Worm (Caenorhabditis elegans) whole organism, mixed stage, embryonic: Measurements from ENCODE around the gene T19D12.2.
A peak's percentile ranks its signal among the peaks of the same experiment; 100 is the strongest.

Source experiments
- bed-3 ChIP-seq: fragments of 200-800 bp; sonication (Bioruptor generic); optimal IDR thresholded peaks from 3 replicates; lab custom pipeline; 2018; ENCODE audit warnings: mild to moderate bottlenecking, missing genetic modification characterization, moderate library complexity, missing compliant biosample characterization
- blmp-1 ChIP-seq: fragments of 150-350 bp; optimal IDR thresholded peaks from 2 replicates; lab custom pipeline; 2014; ENCODE audit warnings: missing biosample characterization, missing genetic modification characterization
- ceh-43 ChIP-seq: fragments of 200-800 bp; sonication (Bioruptor generic); optimal IDR thresholded peaks from 2 replicates; lab custom pipeline; 2018; ENCODE audit warnings: mild to moderate bottlenecking, missing genetic modification characterization, moderate library complexity, missing compliant biosample characterization
- ceh-83 ChIP-seq: fragments of 200-800 bp; sonication (Bioruptor generic); optimal IDR thresholded peaks from 2 replicates; lab custom pipeline; 2018; ENCODE audit warnings: mild to moderate bottlenecking, missing genetic modification characterization, missing compliant biosample characterization
- ces-1 ChIP-seq: fragments of 150-350 bp; optimal IDR thresholded peaks from 2 replicates; lab custom pipeline; 2014; ENCODE audit warnings: missing biosample characterization, missing genetic modification reagents, missing genetic modification characterization
- cnd-1 ChIP-seq: fragments of 200-800 bp; sonication (Bioruptor generic); optimal IDR thresholded peaks from 2 replicates; lab custom pipeline; 2018; ENCODE audit warnings: mild to moderate bottlenecking, missing genetic modification characterization, missing compliant biosample characterization
- drap-1 ChIP-seq: fragments of 200-800 bp; sonication (Bioruptor generic); optimal IDR thresholded peaks from 3 replicates; lab custom pipeline; 2018; ENCODE audit warnings: mild to moderate bottlenecking, missing genetic modification characterization, missing compliant biosample characterization
- elt-1 ChIP-seq: sonication (generic microtip); optimal IDR thresholded peaks from 2 replicates; lab custom pipeline; 2017; ENCODE audit warnings: missing genetic modification characterization, mild to moderate bottlenecking, missing compliant biosample characterization, antibody characterized with exemption, moderate library complexity, borderline replicate concordance; ENCODE audit not compliant: insufficient read depth
- elt-3 ChIP-seq: fragments of 150-350 bp; optimal IDR thresholded peaks from 2 replicates; lab custom pipeline; 2014; ENCODE audit warnings: missing biosample characterization, missing genetic modification characterization
- flh-1 ChIP-seq: fragments of 200-800 bp; sonication (Bioruptor generic); optimal IDR thresholded peaks from 2 replicates; lab custom pipeline; 2018; ENCODE audit warnings: mild to moderate bottlenecking, missing genetic modification characterization, moderate library complexity, missing compliant biosample characterization
- ham-2 ChIP-seq: fragments of 200-800 bp; sonication (Bioruptor generic); optimal IDR thresholded peaks from 2 replicates; lab custom pipeline; 2018; ENCODE audit warnings: mild to moderate bottlenecking, missing genetic modification characterization, missing compliant biosample characterization
- hlh-1 ChIP-seq: fragments of 150-350 bp; optimal IDR thresholded peaks from 2 replicates; lab custom pipeline; 2014; ENCODE audit warnings: missing biosample characterization, missing genetic modification reagents, missing genetic modification characterization
- lin-13 ChIP-seq: fragments of 150-350 bp; optimal IDR thresholded peaks from 2 replicates; lab custom pipeline; 2014; ENCODE audit warnings: missing biosample characterization, missing genetic modification characterization
- lsy-2 ChIP-seq: fragments of 150-350 bp; optimal IDR thresholded peaks from 2 replicates; lab custom pipeline; 2014; ENCODE audit warnings: missing biosample characterization, missing genetic modification characterization
- mab-5 ChIP-seq: fragments of 150-350 bp; optimal IDR thresholded peaks from 2 replicates; lab custom pipeline; 2014; ENCODE audit warnings: missing biosample characterization, missing genetic modification characterization
- mep-1 ChIP-seq: fragments of 150-350 bp; optimal IDR thresholded peaks from 2 replicates; lab custom pipeline; 2017; ENCODE audit warnings: missing biosample characterization, missing genetic modification reagents, missing genetic modification characterization, inconsistent platforms
- mls-2 ChIP-seq: sonication (generic microtip); optimal IDR thresholded peaks from 2 replicates; lab custom pipeline; 2016; ENCODE audit warnings: mild to moderate bottlenecking, missing genetic modification characterization, moderate library complexity, missing compliant biosample characterization
- nhr-12 ChIP-seq: fragments of 150-350 bp; optimal IDR thresholded peaks from 2 replicates; lab custom pipeline; 2014; ENCODE audit warnings: missing biosample characterization, missing genetic modification characterization
- nhr-2 ChIP-seq: fragments of 150-350 bp; optimal IDR thresholded peaks from 2 replicates; lab custom pipeline; 2014; ENCODE audit warnings: missing biosample characterization, missing genetic modification characterization
- nhr-237 ChIP-seq: fragments of 150-350 bp; optimal IDR thresholded peaks from 2 replicates; lab custom pipeline; 2014; ENCODE audit warnings: missing biosample characterization, missing genetic modification characterization
- pha-4 ChIP-seq: fragments of 150-350 bp; optimal IDR thresholded peaks from 2 replicates; lab custom pipeline; 2018; ENCODE audit warnings: missing biosample characterization, missing genetic modification reagents, missing genetic modification characterization
- sem-2 ChIP-seq: fragments of 200-800 bp; sonication (Bioruptor generic); optimal IDR thresholded peaks from 2 replicates; lab custom pipeline; 2018; ENCODE audit warnings: mild to moderate bottlenecking, missing genetic modification characterization, missing compliant biosample characterization
- sptf-1 ChIP-seq: sonication (generic microtip); optimal IDR thresholded peaks from 2 replicates; lab custom pipeline; 2017; ENCODE audit warnings: mild to moderate bottlenecking, missing genetic modification characterization, moderate library complexity, missing compliant biosample characterization
- tbx-8 ChIP-seq: fragments of 200-800 bp; sonication (Bioruptor generic); optimal IDR thresholded peaks from 2 replicates; lab custom pipeline; 2018; ENCODE audit warnings: mild to moderate bottlenecking, missing genetic modification characterization, moderate library complexity, missing compliant biosample characterization
- unc-120 ChIP-seq: sonication (generic microtip); optimal IDR thresholded peaks from 2 replicates; lab custom pipeline; 2017; ENCODE audit warnings: missing genetic modification characterization, missing compliant biosample characterization; ENCODE audit not compliant: poor library complexity, severe bottlenecking
- unc-62 ChIP-seq: fragments of 150-350 bp; optimal IDR thresholded peaks from 2 replicates; lab custom pipeline; 2014; ENCODE audit warnings: missing biosample characterization, missing genetic modification reagents, missing genetic modification characterization
- zip-8 ChIP-seq: fragments of 150-350 bp; optimal IDR thresholded peaks from 2 replicates; lab custom pipeline; 2014; ENCODE audit warnings: missing biosample characterization, missing genetic modification characterization
- ztf-11 ChIP-seq: fragments of 150-350 bp; optimal IDR thresholded peaks from 2 replicates; lab custom pipeline; 2014; ENCODE audit warnings: missing biosample characterization, missing genetic modification characterization

Gene T19D12.2

ce11 chrII:6708980-6709379 is 47.8 kb downstream of the T19D12.2 start:
- TF ChIP-seq nhr-12 (tag; lab: Kevin White, UChicago) (no peak), unc-62 (GFP tag; lab: Kevin White, UChicago) (peak; percentile 21), mep-1 (tag; lab: Kevin White, UChicago) (no peak), unc-120 (tag; lab: Kevin White, UChicago) (peak; percentile 90)

ce11 chrII:6709680-6710079 is 48.5 kb downstream of the T19D12.2 start:
- TF ChIP-seq sem-2 (GFP tag; lab: Kevin White, UChicago) (no peak), ces-1 (peak; percentile 96), sptf-1 (no peak), blmp-1 (tag; lab: Kevin White, UChicago) (no peak), tbx-8 (GFP tag; lab: Kevin White, UChicago) (no peak), unc-120 (tag; lab: Kevin White, UChicago) (no peak)
- TF ChIP-seq, all 35 proteins: peak for 1

- TF ChIP-seq mep-1 (tag; lab: Kevin White, UChicago) (no peak), sptf-1 (no peak), ceh-43 (GFP tag; lab: Kevin White, UChicago) (no peak), tbx-8 (GFP tag; lab: Kevin White, UChicago) (no peak), blmp-1 (tag; lab: Kevin White, UChicago) (no peak), sem-2 (GFP tag; lab: Kevin White, UChicago) (no peak), ham-2 (GFP tag; lab: Kevin White, UChicago) (no peak), ceh-83 (GFP tag; lab: Kevin White, UChicago) (no peak)
Measured at ce11 chrII:6710596-6710995, 49.5 kb downstream of the T19D12.2 start.

- peak; percentile 58 for TF ChIP-seq elt-3
- no peak for TF ChIP-seq mls-2 (tag; lab: Kevin White, UChicago)
- no peak for TF ChIP-seq ceh-83 (GFP tag; lab: Kevin White, UChicago)
- TF ChIP-seq ham-2 (GFP tag; lab: Kevin White, UChicago): peak; percentile 39
- TF ChIP-seq blmp-1 (tag; lab: Kevin White, UChicago): peak; percentile 82
- TF ChIP-seq elt-1 (tag; lab: Kevin White, UChicago): peak; percentile 80
Measured at ce11 chrII:6712177-6712981, 51.2 kb downstream of the T19D12.2 start, which contains the start of the genes dpy-10 and T14B4.19. Gene dpy-10, minus strand, starts transcription at chrII:6712227. Gene T14B4.19, minus strand, starts transcription at chrII:6712931.

DNA sequence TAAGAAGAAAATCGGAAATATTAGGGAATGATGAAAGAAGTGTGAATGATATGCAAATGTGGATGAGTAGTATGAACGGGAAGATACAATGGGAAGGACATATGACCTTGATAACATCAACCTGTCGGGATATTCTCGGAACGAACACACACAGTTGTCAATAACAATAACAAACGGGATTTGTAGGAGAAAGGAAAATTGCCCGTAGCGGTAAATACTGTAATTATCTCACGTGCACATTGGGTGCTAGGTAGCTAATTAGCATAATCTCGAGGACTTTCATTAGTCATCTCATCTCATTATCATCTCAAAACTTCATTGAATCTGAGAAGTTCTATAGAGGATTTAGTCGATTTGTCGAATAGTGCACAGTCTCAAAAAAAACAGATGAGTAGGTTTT is 51.9 kb downstream of the T19D12.2 start:
- TF ChIP-seq mep-1 (tag; lab: Kevin White, UChicago): no peak
- TF ChIP-seq lin-13 (tag; lab: Kevin White, UChicago): no peak
- no peak for TF ChIP-seq hlh-1 (tag; lab: Kevin White, UChicago)
- TF ChIP-seq mls-2 (tag; lab: Kevin White, UChicago): no peak
- no peak for TF ChIP-seq ces-1
- TF ChIP-seq drap-1 (GFP tag; lab: Kevin White, UChicago): no peak
- no peak for TF ChIP-seq bed-3
- TF ChIP-seq blmp-1 (tag; lab: Kevin White, UChicago): no peak
- no peak for TF ChIP-seq nhr-2 (tag; lab: Kevin White, UChicago)
- no peak for TF ChIP-seq flh-1 (GFP tag; lab: Kevin White, UChicago)
- TF ChIP-seq elt-1 (tag; lab: Kevin White, UChicago): peak; percentile 51
- TF ChIP-seq nhr-12 (tag; lab: Kevin White, UChicago): no peak
- no peak for TF ChIP-seq unc-120 (tag; lab: Kevin White, UChicago)
- no peak for TF ChIP-seq mab-5 (tag; lab: Kevin White, UChicago)
- TF ChIP-seq sptf-1: no peak
- TF ChIP-seq ztf-11 (tag; lab: Kevin White, UChicago): no peak
- TF ChIP-seq nhr-237 (tag; lab: Kevin White, UChicago): no peak
- TF ChIP-seq zip-8 (tag; lab: Kevin White, UChicago): no peak
- TF ChIP-seq unc-62 (GFP tag; lab: Kevin White, UChicago): peak; percentile 32
- TF ChIP-seq ham-2 (GFP tag; lab: Kevin White, UChicago): peak; percentile 84
- no peak for TF ChIP-seq lsy-2 (tag; lab: Kevin White, UChicago)
- TF ChIP-seq pha-4 (tag; lab: Kevin White, UChicago): no peak
- no peak for TF ChIP-seq cnd-1 (tag; lab: Kevin White, UChicago)
- TF ChIP-seq, all 35 proteins: peak for 3
